Fruit fly (Drosophila melanogaster) whole organism, prepupa: Measurements from ENCODE around the gene CG1575.

Experiments
- Blimp-1 ChIP-seq: fragments of 200-800 bp; sonication (Bioruptor generic); optimal IDR thresholded peaks from 3 replicates; lab custom pipeline; 2017; ENCODE audit warnings: missing biosample characterization, missing genetic modification characterization, mild to moderate bottlenecking, moderate library complexity, missing genetic modification reagents
- CG10631 ChIP-seq: fragments of 200-800 bp; sonication (Bioruptor generic); optimal IDR thresholded peaks from 2 replicates; lab custom pipeline; 2016; ENCODE audit warnings: missing biosample characterization, missing genetic modification characterization
- CG10669 ChIP-seq: fragments of 200-800 bp; sonication (Bioruptor generic); optimal IDR thresholded peaks from 3 replicates; lab custom pipeline; 2018; ENCODE audit warnings: missing biosample characterization, mild to moderate bottlenecking, missing genetic modification characterization, moderate library complexity
- CG11294 ChIP-seq: fragments of 200-800 bp; sonication (Bioruptor generic); IDR thresholded peaks from 2 replicates; pipeline ENCODE4 v1.3.6; 2022; ENCODE audit warnings: missing biosample characterization, missing genetic modification characterization
- CG11762 ChIP-seq: fragments of 200-800 bp; sonication (Bioruptor generic); optimal IDR thresholded peaks from 3 replicates; lab custom pipeline; 2016; ENCODE audit warnings: missing biosample characterization, missing genetic modification characterization; ENCODE audit not compliant: insufficient read depth
- CG11902 ChIP-seq: fragments of 200-800 bp; sonication (Bioruptor generic); optimal IDR thresholded peaks from 3 replicates; lab custom pipeline; 2016; ENCODE audit warnings: missing biosample characterization, missing genetic modification characterization
- CG15336 ChIP-seq: fragments of 200-800 bp; sonication (Bioruptor generic); IDR thresholded peaks from 2 replicates; pipeline ENCODE4 v1.3.6; 2022; ENCODE audit warnings: missing biosample characterization, missing genetic modification characterization
- CG1621 ChIP-seq: fragments of 200-800 bp; sonication (Bioruptor generic); optimal IDR thresholded peaks from 3 replicates; lab custom pipeline; 2018; ENCODE audit warnings: missing biosample characterization, mild to moderate bottlenecking, missing genetic modification characterization
- CG16779 ChIP-seq: fragments of 200-800 bp; sonication (Bioruptor generic); optimal IDR thresholded peaks from 3 replicates; lab custom pipeline; 2017; ENCODE audit warnings: missing biosample characterization, mild to moderate bottlenecking, missing genetic modification characterization
- CG3032 ChIP-seq: fragments of 200-800 bp; optimal IDR thresholded peaks from 2 replicates; lab custom pipeline; 2019; ENCODE audit warnings: missing biosample characterization, mild to moderate bottlenecking, missing genetic modification characterization, moderate library complexity
- CG31627 ChIP-seq: fragments of 200-800 bp; sonication (Bioruptor generic); optimal IDR thresholded peaks from 3 replicates; lab custom pipeline; 2016; ENCODE audit warnings: missing biosample characterization, missing genetic modification characterization
- CG32006 ChIP-seq: fragments of 200-800 bp; sonication (Bioruptor generic); optimal IDR thresholded peaks from 3 replicates; lab custom pipeline; 2017; ENCODE audit warnings: missing biosample characterization, mild to moderate bottlenecking, missing genetic modification characterization
- CG34406 ChIP-seq: fragments of 200-800 bp; sonication (Bioruptor generic); optimal IDR thresholded peaks from 3 replicates; lab custom pipeline; 2016; ENCODE audit warnings: missing biosample characterization, missing genetic modification characterization
- CG6163 ChIP-seq: fragments of 200-800 bp; sonication (Bioruptor generic); IDR thresholded peaks from 3 replicates; pipeline ENCODE4 v1.3.6; 2022; ENCODE audit warnings: missing biosample characterization, missing genetic modification characterization
- CG6276 ChIP-seq: fragments of 200-800 bp; sonication (Bioruptor generic); optimal IDR thresholded peaks from 2 replicates; lab custom pipeline; 2017; ENCODE audit warnings: missing biosample characterization, mild to moderate bottlenecking, missing genetic modification characterization
- CG6792 ChIP-seq: fragments of 200-800 bp; sonication (Bioruptor generic); optimal IDR thresholded peaks from 3 replicates; lab custom pipeline; 2016; ENCODE audit warnings: missing biosample characterization, missing genetic modification characterization
- CG6808 ChIP-seq: fragments of 200-800 bp; sonication (Bioruptor generic); optimal IDR thresholded peaks from 3 replicates; lab custom pipeline; 2017; ENCODE audit warnings: missing biosample characterization, missing genetic modification characterization, mild to moderate bottlenecking, moderate library complexity, missing genetic modification reagents
- CG6854 ChIP-seq: fragments of 200-800 bp; sonication (Bioruptor generic); optimal IDR thresholded peaks from 2 replicates; lab custom pipeline; 2017; ENCODE audit warnings: missing biosample characterization, mild to moderate bottlenecking, missing genetic modification characterization
- CG8119 ChIP-seq: fragments of 200-800 bp; sonication (Bioruptor generic); IDR thresholded peaks from 3 replicates; pipeline ENCODE4 v1.3.6; 2022; ENCODE audit warnings: missing biosample characterization, missing genetic modification characterization
- CG8319 ChIP-seq: fragments of 200-800 bp; sonication (Bioruptor generic); optimal IDR thresholded peaks from 3 replicates; lab custom pipeline; 2016; ENCODE audit warnings: missing biosample characterization, missing genetic modification characterization
- CG8632 ChIP-seq: fragments of 200-800 bp; sonication (Bioruptor generic); optimal IDR thresholded peaks from 3 replicates; lab custom pipeline; 2016; ENCODE audit warnings: missing biosample characterization, missing genetic modification characterization
- CG9139 ChIP-seq: fragments of 200-800 bp; sonication (Bioruptor generic); optimal IDR thresholded peaks from 3 replicates; lab custom pipeline; 2017; ENCODE audit warnings: missing biosample characterization, mild to moderate bottlenecking, missing genetic modification characterization
- Eip75B ChIP-seq: fragments of 200-800 bp; sonication (Bioruptor generic); optimal IDR thresholded peaks from 3 replicates; lab custom pipeline; 2016; ENCODE audit warnings: missing biosample characterization, missing genetic modification characterization
- Eip78C ChIP-seq: fragments of 200-800 bp; sonication (Bioruptor generic); peaks from one replicate; lab custom pipeline; 2016; ENCODE audit warnings: missing biosample characterization, missing genetic modification characterization
- Eip93F ChIP-seq: fragments of 200-800 bp; sonication (Bioruptor generic); optimal IDR thresholded peaks from 2 replicates; lab custom pipeline; 2016; ENCODE audit warnings: missing biosample characterization, mild to moderate bottlenecking, missing genetic modification characterization
- Ets21C ChIP-seq: fragments of 200-800 bp; sonication (Bioruptor generic); optimal IDR thresholded peaks from 3 replicates; lab custom pipeline; 2016; ENCODE audit warnings: missing biosample characterization, missing genetic modification characterization
- Ets96B ChIP-seq: fragments of 200-800 bp; optimal IDR thresholded peaks from 2 replicates; lab custom pipeline; 2019; ENCODE audit warnings: missing biosample characterization, mild to moderate bottlenecking, missing genetic modification characterization, moderate library complexity
- Gug ChIP-seq: fragments of 200-800 bp; sonication (Bioruptor generic); IDR thresholded peaks from 2 replicates; pipeline ENCODE4 v1.3.6; 2022; ENCODE audit warnings: missing biosample characterization, missing genetic modification characterization
- Hr38 ChIP-seq: sonication (Bioruptor generic); optimal IDR thresholded peaks from 2 replicates; lab custom pipeline; 2016; ENCODE audit warnings: missing biosample characterization, missing genetic modification characterization
- Hr39 ChIP-seq: fragments of 200-800 bp; sonication (Bioruptor generic); optimal IDR thresholded peaks from 2 replicates; lab custom pipeline; 2016; ENCODE audit warnings: missing biosample characterization, missing genetic modification characterization
- Lpt ChIP-seq: fragments of 200-800 bp; sonication (Bioruptor generic); optimal IDR thresholded peaks from 3 replicates; lab custom pipeline; 2016; ENCODE audit warnings: missing biosample characterization, missing genetic modification characterization
- Met ChIP-seq: fragments of 200-800 bp; sonication (Bioruptor generic); optimal IDR thresholded peaks from 3 replicates; lab custom pipeline; 2016; ENCODE audit warnings: missing biosample characterization, missing genetic modification characterization
- OdsH ChIP-seq: fragments of 200-800 bp; sonication (Bioruptor generic); optimal IDR thresholded peaks from 3 replicates; lab custom pipeline; 2016; ENCODE audit warnings: missing biosample characterization, missing genetic modification characterization
- Sox14 ChIP-seq: fragments of 200-800 bp; sonication (Bioruptor generic); optimal IDR thresholded peaks from 3 replicates; lab custom pipeline; 2016; ENCODE audit warnings: missing biosample characterization, missing genetic modification characterization
- Sox15 ChIP-seq: fragments of 200-800 bp; sonication (Bioruptor generic); optimal IDR thresholded peaks from 3 replicates; lab custom pipeline; 2016; ENCODE audit warnings: missing biosample characterization, missing genetic modification characterization
- achi ChIP-seq: fragments of 200-800 bp; sonication (Bioruptor generic); optimal IDR thresholded peaks from 3 replicates; lab custom pipeline; 2016; ENCODE audit warnings: missing biosample characterization, missing genetic modification characterization
- acj6 ChIP-seq: fragments of 200-800 bp; sonication (Bioruptor generic); optimal IDR thresholded peaks from 3 replicates; lab custom pipeline; 2016; ENCODE audit warnings: missing biosample characterization, missing genetic modification characterization
- cyc ChIP-seq: fragments of 200-800 bp; sonication (Bioruptor generic); optimal IDR thresholded peaks from 3 replicates; lab custom pipeline; 2016; ENCODE audit warnings: missing biosample characterization, missing genetic modification characterization
- dac ChIP-seq: fragments of 200-800 bp; sonication (Bioruptor generic); optimal IDR thresholded peaks from 2 replicates; lab custom pipeline; 2017; ENCODE audit warnings: missing biosample characterization, mild to moderate bottlenecking, missing genetic modification characterization
- eg ChIP-seq: fragments of 200-800 bp; sonication (Bioruptor generic); IDR thresholded peaks from 3 replicates; pipeline ENCODE4 v1.3.6; 2022; ENCODE audit warnings: missing biosample characterization, missing genetic modification characterization
- esn ChIP-seq: fragments of 200-800 bp; sonication (Bioruptor generic); optimal IDR thresholded peaks from 2 replicates; lab custom pipeline; 2016; ENCODE audit warnings: missing biosample characterization, mild to moderate bottlenecking, missing genetic modification characterization, moderate library complexity
- fd59A ChIP-seq: fragments of 200-800 bp; sonication (Bioruptor generic); optimal IDR thresholded peaks from 2 replicates; lab custom pipeline; 2017; ENCODE audit warnings: missing biosample characterization, mild to moderate bottlenecking, missing genetic modification characterization, missing genetic modification reagents
- fkh ChIP-seq: fragments of 200-800 bp; sonication (Bioruptor generic); optimal IDR thresholded peaks from 3 replicates; lab custom pipeline; 2017; ENCODE audit warnings: missing biosample characterization, mild to moderate bottlenecking, missing genetic modification characterization, moderate library complexity
- lz ChIP-seq: fragments of 200-800 bp; sonication (Bioruptor generic); optimal IDR thresholded peaks from 3 replicates; lab custom pipeline; 2016; ENCODE audit warnings: missing biosample characterization, missing genetic modification characterization
- net ChIP-seq: fragments of 200-800 bp; sonication (Bioruptor generic); optimal IDR thresholded peaks from 3 replicates; lab custom pipeline; 2016; ENCODE audit warnings: missing biosample characterization, missing genetic modification characterization
- pdm3 ChIP-seq: fragments of 200-800 bp; sonication (Bioruptor generic); optimal IDR thresholded peaks from 3 replicates; lab custom pipeline; 2016; ENCODE audit warnings: missing biosample characterization, missing genetic modification characterization
- salr ChIP-seq, 2 experiments: fragments of 200-800 bp; sonication (Bioruptor generic); optimal IDR thresholded peaks; 3 replicates each; lab custom pipeline; 2016 to 2018; ENCODE audit warnings: missing biosample characterization in 2 of 2, missing genetic modification characterization in 2 of 2, mild to moderate bottlenecking in 1 of 2
- spab ChIP-seq: fragments of 200-800 bp; sonication (Bioruptor generic); optimal IDR thresholded peaks from 2 replicates; lab custom pipeline; 2017; ENCODE audit warnings: missing biosample characterization, mild to moderate bottlenecking, missing genetic modification characterization, missing genetic modification reagents
- svp ChIP-seq: fragments of 200-800 bp; sonication (Bioruptor generic); peaks from one replicate; lab custom pipeline; 2016; ENCODE audit warnings: missing biosample characterization, missing genetic modification characterization
- topi ChIP-seq: fragments of 200-800 bp; sonication (Bioruptor generic); optimal IDR thresholded peaks from 3 replicates; lab custom pipeline; 2016; ENCODE audit warnings: missing biosample characterization, missing genetic modification characterization

Gene CG1575

dm6 chrX:8152718-8153117 lies 35.9 kb downstream of the CG1575 start, which contains the start of gene CG18262:
Gene CG18262, plus strand, starts transcription at chrX:8152948.
- TF ChIP-seq fkh (no peak), CG6792 (no peak), CG15336 (GFP tag; lab: Robert Waterston, UW) (peak; percentile 28; the same call in 1 of the 2 replicates), Eip78C (peak; percentile 70), esn (GFP tag; lab: Kevin White, UChicago) (peak; percentile 19)

DNA sequence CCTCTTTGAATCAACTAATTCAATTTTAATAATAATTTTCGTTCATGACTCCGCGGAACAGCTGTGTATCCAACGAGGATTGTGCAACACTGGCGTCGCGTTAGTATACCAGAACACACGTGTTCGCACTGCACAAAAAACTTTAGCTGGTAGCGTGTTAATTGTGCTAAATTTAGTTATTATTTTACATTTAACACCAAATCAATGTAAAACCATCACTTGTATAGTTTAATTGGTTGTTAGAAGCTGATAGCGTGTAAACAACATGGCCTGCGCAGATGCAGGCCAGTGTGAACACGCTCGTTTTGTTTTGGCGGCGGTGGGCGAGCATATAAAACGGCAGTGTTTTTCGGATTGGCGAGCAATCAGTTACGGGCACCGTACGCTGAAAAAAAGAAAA lies 40.5 kb downstream of the CG1575 start, which contains the start of the genes Traf6 and GIIIspla2:
Gene Traf6 (minus strand): TSS at position 93 of the 400 bp plus-strand sequence.
Gene GIIIspla2 (plus strand): TSS at position 335 of the 400 bp plus-strand sequence.
- peak; percentile 80 for TF ChIP-seq CG3032
- no peak for TF ChIP-seq CG9139 (GFP tag; lab: Kevin White, UChicago)
- TF ChIP-seq CG8119: peak; percentile 63
- TF ChIP-seq OdsH (GFP tag; lab: Kevin White, UChicago): no peak
- peak; percentile 75 for TF ChIP-seq Gug
- peak; percentile 33 for TF ChIP-seq CG8319 (GFP tag; lab: Kevin White, UChicago)
- TF ChIP-seq acj6 (GFP tag; lab: Kevin White, UChicago): peak; percentile 63
- TF ChIP-seq fkh: no peak
- TF ChIP-seq esn (GFP tag; lab: Kevin White, UChicago): peak; percentile 83
- TF ChIP-seq Lpt (GFP tag; lab: Kevin White, UChicago): peak; percentile 12
- peak; percentile 78 for TF ChIP-seq Met (GFP tag; lab: Kevin White, UChicago)
- no peak for TF ChIP-seq CG6808 (GFP tag; lab: Kevin White, UChicago)
- TF ChIP-seq CG6276 (GFP tag; lab: Kevin White, UChicago): no peak
- peak; percentile 42 for TF ChIP-seq CG6792
- peak; percentile 79 for TF ChIP-seq Eip75B (GFP tag; lab: Kevin White, UChicago)
- TF ChIP-seq Hr39 (GFP tag; lab: Kevin White, UChicago): peak; percentile 75
- peak; percentile 80 for TF ChIP-seq CG15336 (GFP tag; lab: Robert Waterston, UW)
- no peak for TF ChIP-seq CG16779 (tag; lab: Kevin White, UChicago)
- TF ChIP-seq CG11294 (GFP tag; lab: Robert Waterston, UW): peak; percentile 64; the same call in 1 of the 2 replicates
- peak; percentile 74 for TF ChIP-seq dac (GFP tag; lab: Kevin White, UChicago)
- TF ChIP-seq CG10669 (GFP tag; lab: Kevin White, UChicago): peak; percentile 72
- peak; percentile 69 for TF ChIP-seq achi (GFP tag; lab: Kevin White, UChicago)
- TF ChIP-seq CG10631: peak; percentile 81
- peak; percentile 68 for TF ChIP-seq Ets96B (tag; lab: Kevin White, UChicago)
- no peak for TF ChIP-seq CG11762 (GFP tag; lab: Kevin White, UChicago)
- TF ChIP-seq Eip93F: no peak
- no peak for TF ChIP-seq CG34406
- peak; percentile 86; the same call in 2 of the 3 replicates for TF ChIP-seq CG6163
- TF ChIP-seq CG8632 (GFP tag; lab: Kevin White, UChicago): no peak
- no peak for TF ChIP-seq Hr38 (GFP tag; lab: Kevin White, UChicago)
- peak; percentile 54 for TF ChIP-seq CG11902
- peak; percentile 83 for TF ChIP-seq eg (GFP tag; lab: Robert Waterston, UW)
- no peak for TF ChIP-seq Blimp-1
- TF ChIP-seq lz (GFP tag; lab: Kevin White, UChicago): peak; percentile 85
- no peak for TF ChIP-seq CG32006 (GFP tag; lab: Kevin White, UChicago)
- peak; percentile 29 for TF ChIP-seq CG6854 (GFP tag; lab: Kevin White, UChicago)
- peak; percentile 62 for TF ChIP-seq Ets21C (GFP tag; lab: Kevin White, UChicago)
- TF ChIP-seq Sox15: peak; percentile 39
- peak; percentile 83 for TF ChIP-seq Eip78C
- TF ChIP-seq cyc (GFP tag; lab: Kevin White, UChicago): peak; percentile 66
- no peak for TF ChIP-seq svp (GFP tag; lab: Kevin White, UChicago)
- peak; percentile 87 for TF ChIP-seq Sox14 (GFP tag; lab: Kevin White, UChicago)
- peak; percentile 80 for TF ChIP-seq pdm3 (GFP tag; lab: Kevin White, UChicago)
- peak in 1 of 2 experiments; percentile 60 for TF ChIP-seq salr (GFP tag; optimal IDR thresholded peaks at IDR 0.05; lab: Kevin White, UChicago)
- peak; percentile 68 for TF ChIP-seq CG1621 (tag; lab: Kevin White, UChicago)
- TF ChIP-seq topi: peak; percentile 80
- no peak for TF ChIP-seq net
- no peak for TF ChIP-seq spab (GFP tag; lab: Kevin White, UChicago)
- peak; percentile 64 for TF ChIP-seq fd59A (GFP tag; lab: Kevin White, UChicago)
- peak; percentile 80 for TF ChIP-seq CG31627 (GFP tag; lab: Kevin White, UChicago)
